Worm (Caenorhabditis elegans): ENCODE results near the gene hach-1.

DNA sequence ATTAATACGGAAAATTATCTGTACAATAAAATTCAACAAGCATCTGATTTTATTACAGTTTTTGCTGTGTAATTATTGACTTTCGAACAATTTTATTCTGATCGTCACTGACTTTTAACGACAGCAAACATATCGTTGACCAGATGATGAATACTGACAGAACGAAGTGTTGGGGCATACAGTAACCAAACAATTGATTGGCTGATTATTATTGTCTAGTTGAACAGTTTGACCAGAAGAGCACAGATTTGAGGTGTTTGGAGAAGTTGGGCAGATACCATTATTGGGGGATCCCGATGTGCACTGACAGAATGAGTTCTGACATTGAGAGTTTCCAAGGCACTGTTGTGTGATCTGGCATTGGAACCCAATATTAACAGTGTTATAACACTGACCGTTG is 48.3 kb upstream of the hach-1 start:
- TF ChIP-seq ceh-14 (tag; optimal IDR thresholded peaks at IDR 0.05) (no peak), elt-2 (tag; optimal IDR thresholded peaks at IDR 0.05) (no peak), ceh-9 (tag; optimal IDR thresholded peaks at IDR 0.05) (no peak), hlh-15 (tag; optimal IDR thresholded peaks at IDR 0.05) (no peak)

Data from whole organism, late embryonic.